Fruit fly (Drosophila melanogaster) whole organism, embryonic: ENCODE results near the gene CG4613.

Experiments
- Aef1 ChIP-seq: fragments of 200-800 bp; sonication (Bioruptor generic); IDR thresholded peaks from 3 replicates; pipeline ENCODE4 v1.3.6; 2022; ENCODE audit warnings: missing biosample characterization, missing genetic modification characterization
- Bgb ChIP-seq: fragments of 200-800 bp; sonication (Bioruptor generic); IDR thresholded peaks from 2 replicates; pipeline ENCODE4 v1.3.6; 2022; ENCODE audit warnings: missing biosample characterization, missing genetic modification characterization; ENCODE audit not compliant: partially characterized antibody
- Bteb2 ChIP-seq: fragments of 200-800 bp; sonication (Bioruptor generic); optimal IDR thresholded peaks from 2 replicates; lab custom pipeline; 2016; ENCODE audit warnings: missing biosample characterization, missing genetic modification characterization
- CG10543 ChIP-seq: fragments of 200-800 bp; sonication (Bioruptor generic); optimal IDR thresholded peaks from 3 replicates; lab custom pipeline; 2017; ENCODE audit warnings: missing biosample characterization, mild to moderate bottlenecking, missing genetic modification characterization, moderate library complexity
- CG11723 ChIP-seq: fragments of 200-800 bp; sonication (Bioruptor generic); optimal IDR thresholded peaks from 2 replicates; lab custom pipeline; 2017; ENCODE audit warnings: missing biosample characterization, mild to moderate bottlenecking, missing genetic modification characterization
- CG12155 ChIP-seq: fragments of 200-800 bp; sonication (Bioruptor generic); optimal IDR thresholded peaks from 3 replicates; lab custom pipeline; 2016; ENCODE audit warnings: missing biosample characterization, missing genetic modification characterization
- CG13123 ChIP-seq: fragments of 200-800 bp; sonication (Bioruptor generic); optimal IDR thresholded peaks from 2 replicates; lab custom pipeline; 2016; ENCODE audit warnings: missing biosample characterization, missing genetic modification characterization
- CG16815 ChIP-seq: fragments of 200-800 bp; sonication (Bioruptor generic); optimal IDR thresholded peaks from 3 replicates; lab custom pipeline; 2017; ENCODE audit warnings: missing biosample characterization, mild to moderate bottlenecking, missing genetic modification characterization
- CG17359 ChIP-seq: fragments of 200-800 bp; sonication (Bioruptor generic); optimal IDR thresholded peaks from 3 replicates; lab custom pipeline; 2018; ENCODE audit warnings: missing biosample characterization, mild to moderate bottlenecking, missing genetic modification characterization, moderate library complexity
- CG2199 ChIP-seq: fragments of 200-800 bp; sonication (Bioruptor generic); IDR thresholded peaks from 3 replicates; pipeline ENCODE4 v1.3.6; 2022; ENCODE audit warnings: missing biosample characterization, missing genetic modification characterization
- CG31441 ChIP-seq: fragments of 200-800 bp; sonication (Bioruptor generic); IDR thresholded peaks from 2 replicates; pipeline ENCODE4 v1.3.6; 2022; ENCODE audit warnings: missing biosample characterization, missing genetic modification characterization
- CG32532 ChIP-seq: fragments of 200-800 bp; sonication (Bioruptor generic); IDR thresholded peaks from 2 replicates; pipeline ENCODE4 v1.3.6; 2022; ENCODE audit warnings: missing biosample characterization, missing genetic modification characterization
- CG3847 ChIP-seq: fragments of 200-800 bp; sonication (Bioruptor generic); IDR thresholded peaks from 2 replicates; pipeline ENCODE4 v1.3.6; 2022; ENCODE audit warnings: missing biosample characterization, missing genetic modification characterization
- CG4360 ChIP-seq: fragments of 200-800 bp; sonication (Bioruptor generic); IDR thresholded peaks from 2 replicates; pipeline ENCODE4 v1.3.6; 2022; ENCODE audit warnings: missing biosample characterization, missing genetic modification characterization
- CG4854 ChIP-seq: fragments of 200-800 bp; sonication (Bioruptor generic); optimal IDR thresholded peaks from 2 replicates; lab custom pipeline; 2016; ENCODE audit warnings: missing biosample characterization, missing genetic modification characterization, inconsistent platforms
- CG7271 ChIP-seq: fragments of 200-800 bp; sonication (Bioruptor generic); optimal IDR thresholded peaks from 2 replicates; lab custom pipeline; 2018; ENCODE audit warnings: missing biosample characterization, mild to moderate bottlenecking, missing genetic modification characterization, moderate library complexity
- CG8290 ChIP-seq, 3 experiments: fragments of 200-800 bp; sonication (Bioruptor generic); optimal IDR thresholded peaks; 2 replicates each; lab custom pipeline; 2016 to 2019; ENCODE audit warnings: missing biosample characterization in 3 of 3, missing genetic modification characterization in 3 of 3, mild to moderate bottlenecking in 2 of 3, moderate library complexity in 1 of 3
- CTCF ChIP-seq: fragments of 200-800 bp; sonication (Bioruptor generic); optimal IDR thresholded peaks from 2 replicates; lab custom pipeline; 2017; ENCODE audit warnings: missing biosample characterization, mild to moderate bottlenecking, missing genetic modification characterization, moderate library complexity
- D19A ChIP-seq: fragments of 200-800 bp; optimal IDR thresholded peaks from 3 replicates; lab custom pipeline; 2019; ENCODE audit warnings: missing biosample characterization, mild to moderate bottlenecking, missing genetic modification characterization, moderate library complexity
- E2f2 ChIP-seq: fragments of 200-800 bp; sonication (Bioruptor generic); IDR thresholded peaks from 2 replicates; pipeline ENCODE4 v1.3.6; 2022; ENCODE audit warnings: missing biosample characterization, missing genetic modification characterization
- Hr3 ChIP-seq: fragments of 200-800 bp; sonication (Bioruptor generic); optimal IDR thresholded peaks from 3 replicates; lab custom pipeline; 2016; ENCODE audit warnings: missing biosample characterization, missing genetic modification characterization
- Jarid2 ChIP-seq: fragments of 200-800 bp; sonication (Bioruptor generic); optimal IDR thresholded peaks from 3 replicates; lab custom pipeline; 2017; ENCODE audit warnings: mild to moderate bottlenecking, missing biosample characterization, missing genetic modification reagents, missing genetic modification characterization
- Kr ChIP-seq: fragments of 200-800 bp; sonication (Bioruptor generic); optimal IDR thresholded peaks from 2 replicates; lab custom pipeline; 2017; ENCODE audit warnings: missing biosample characterization, mild to moderate bottlenecking, missing genetic modification characterization
- Med ChIP-seq: fragments of 200-800 bp; sonication (Bioruptor generic); peaks from one replicate; lab custom pipeline; 2016; ENCODE audit warnings: missing biosample characterization, missing genetic modification characterization, mild to moderate bottlenecking, inconsistent platforms, moderate library complexity
- Rx ChIP-seq: fragments of 200-800 bp; sonication (Bioruptor generic); IDR thresholded peaks from 2 replicates; pipeline ENCODE4 v1.3.6; 2022; ENCODE audit warnings: missing biosample characterization, missing genetic modification characterization
- al ChIP-seq: fragments of 200-800 bp; sonication (Bioruptor generic); IDR thresholded peaks from 2 replicates; pipeline ENCODE4 v1.3.6; 2022; ENCODE audit warnings: missing biosample characterization, missing genetic modification characterization
- cato ChIP-seq: fragments of 200-800 bp; sonication (Bioruptor generic); optimal IDR thresholded peaks from 2 replicates; lab custom pipeline; 2016; ENCODE audit warnings: missing biosample characterization, missing genetic modification characterization, borderline replicate concordance
- caup ChIP-seq: fragments of 200-800 bp; sonication (Bioruptor generic); optimal IDR thresholded peaks from 3 replicates; lab custom pipeline; 2017; ENCODE audit warnings: missing biosample characterization, mild to moderate bottlenecking, missing genetic modification characterization, moderate library complexity; ENCODE audit not compliant: severe bottlenecking
- chif ChIP-seq, 2 experiments: fragments of 200-800 bp; sonication (Bioruptor generic); optimal IDR thresholded peaks; 3 replicates each; lab custom pipeline; 2016; ENCODE audit warnings: missing biosample characterization in 2 of 2, missing genetic modification characterization in 2 of 2
- danr ChIP-seq: fragments of 200-800 bp; sonication (Bioruptor generic); IDR thresholded peaks from 2 replicates; pipeline ENCODE4 v1.3.6; 2022; ENCODE audit warnings: missing biosample characterization, missing genetic modification characterization
- dysf ChIP-seq: fragments of 200-800 bp; sonication (Bioruptor generic); IDR thresholded peaks from 3 replicates; pipeline ENCODE4 v1.3.6; 2022; ENCODE audit warnings: missing biosample characterization, missing genetic modification characterization
- grau ChIP-seq: fragments of 200-800 bp; optimal IDR thresholded peaks from 3 replicates; lab custom pipeline; 2019; ENCODE audit warnings: missing biosample characterization, mild to moderate bottlenecking, missing genetic modification characterization, moderate library complexity
- gsb-n ChIP-seq: fragments of 200-800 bp; sonication (Bioruptor generic); optimal IDR thresholded peaks from 3 replicates; lab custom pipeline; 2018; ENCODE audit warnings: missing biosample characterization, mild to moderate bottlenecking, missing genetic modification characterization
- hb ChIP-seq: fragments of 200-800 bp; sonication (Bioruptor generic); IDR thresholded peaks from 3 replicates; pipeline ENCODE4 v1.3.6; 2022; ENCODE audit warnings: missing biosample characterization, missing genetic modification characterization; ENCODE audit not compliant: partially characterized antibody
- jing ChIP-seq: fragments of 200-800 bp; sonication (Bioruptor generic); optimal IDR thresholded peaks from 2 replicates; lab custom pipeline; 2018; ENCODE audit warnings: missing biosample characterization, mild to moderate bottlenecking, missing genetic modification characterization
- kay ChIP-seq: fragments of 200-800 bp; sonication (Bioruptor generic); optimal IDR thresholded peaks from 2 replicates; lab custom pipeline; 2016; ENCODE audit warnings: missing biosample characterization, missing genetic modification characterization
- lola ChIP-seq, 3 experiments: fragments of >200 bp in 2 of 3; fragments of 200-800 bp in 1 of 3; sonication (Bioruptor generic) in 1 of 3; optimal IDR thresholded peaks; 2 replicates each; lab custom pipeline; 2017 to 2019; ENCODE audit warnings: missing biosample characterization in 3 of 3, missing genetic modification characterization in 3 of 3, mild to moderate bottlenecking in 1 of 3, moderate library complexity in 1 of 3
- onecut ChIP-seq: fragments of 200-800 bp; sonication (Bioruptor generic); IDR thresholded peaks from 2 replicates; pipeline ENCODE4 v1.3.6; 2022; ENCODE audit warnings: missing biosample characterization, missing genetic modification characterization
- pan ChIP-seq, 4 experiments: fragments of >200 bp in 3 of 4; fragments of 200-800 bp in 1 of 4; sonication (Bioruptor generic) in 1 of 4; optimal IDR thresholded peaks in 3 of 4; IDR thresholded peaks in 1 of 4; 2 replicates each; pipeline versions ENCODE4 v1.3.6 to Lab custom; 2017 to 2022; ENCODE audit warnings: missing biosample characterization in 2 of 4, missing genetic modification characterization in 2 of 4, mixed read lengths in 1 of 4
- pb ChIP-seq: fragments of 200-800 bp; sonication (Bioruptor generic); optimal IDR thresholded peaks from 3 replicates; lab custom pipeline; 2016; ENCODE audit warnings: missing biosample characterization, missing genetic modification characterization
- phol ChIP-seq: fragments of 200-800 bp; sonication (Bioruptor generic); optimal IDR thresholded peaks from 3 replicates; lab custom pipeline; 2018; ENCODE audit warnings: missing biosample characterization, mild to moderate bottlenecking, missing genetic modification characterization, moderate library complexity
- pzg ChIP-seq: fragments of 200-800 bp; sonication (Bioruptor generic); optimal IDR thresholded peaks from 3 replicates; lab custom pipeline; 2018; ENCODE audit warnings: missing biosample characterization, mild to moderate bottlenecking, missing genetic modification characterization, moderate library complexity
- ro ChIP-seq: fragments of 200-800 bp; sonication (Bioruptor generic); IDR thresholded peaks from 2 replicates; pipeline ENCODE4 v1.3.6; 2022; ENCODE audit warnings: missing biosample characterization, missing genetic modification characterization
- schlank ChIP-seq: fragments of 200-800 bp; sonication (Bioruptor generic); optimal IDR thresholded peaks from 2 replicates; lab custom pipeline; 2018; ENCODE audit warnings: missing biosample characterization, mild to moderate bottlenecking, missing genetic modification characterization
- sens ChIP-seq: fragments of 200-800 bp; sonication (Bioruptor generic); peaks from one replicate; lab custom pipeline; 2016; ENCODE audit warnings: missing biosample characterization, missing genetic modification characterization
- sqz ChIP-seq: fragments of 200-800 bp; sonication (Bioruptor generic); optimal IDR thresholded peaks from 3 replicates; lab custom pipeline; 2018; ENCODE audit warnings: missing biosample characterization, mild to moderate bottlenecking, missing genetic modification characterization
- tgo ChIP-seq: fragments of 200-800 bp; sonication (Bioruptor generic); IDR thresholded peaks from 3 replicates; pipeline ENCODE4 v1.3.6; 2022; ENCODE audit warnings: missing biosample characterization, missing genetic modification characterization
- unc-4 ChIP-seq: fragments of 200-800 bp; sonication (Bioruptor generic); IDR thresholded peaks from 2 replicates; pipeline ENCODE4 v1.3.6; 2022; ENCODE audit warnings: missing biosample characterization, missing genetic modification characterization; ENCODE audit not compliant: partially characterized antibody

The CG4613 gene

DNA sequence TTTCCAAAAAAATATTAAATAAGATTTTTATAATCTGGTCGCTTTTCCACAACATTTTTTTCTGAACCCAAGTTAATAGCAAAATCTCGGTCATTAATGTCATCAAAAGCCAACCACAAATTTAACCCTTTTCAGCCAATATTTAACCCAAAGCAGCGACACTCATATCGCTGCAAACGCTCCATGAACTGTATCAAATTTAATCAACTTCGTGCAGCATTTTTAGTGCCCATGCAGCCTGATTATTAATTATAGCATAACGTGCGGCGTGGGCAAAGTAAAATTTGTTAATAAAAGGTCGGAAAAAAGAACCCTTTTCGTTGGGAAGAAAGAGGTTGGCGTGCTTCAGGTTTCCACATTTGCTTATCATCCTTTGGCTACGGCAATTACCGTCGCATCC is 42.0 kb upstream of the CG4613 start:
- TF ChIP-seq gsb-n (tag; lab: Kevin White, UChicago), result peak; percentile 30
- TF ChIP-seq Bteb2 (GFP tag; lab: Kevin White, UChicago), result no peak
- peak; percentile 91 for TF ChIP-seq CG2199 (GFP tag; lab: Robert Waterston, UW)
- TF ChIP-seq dysf, result no peak

DNA sequence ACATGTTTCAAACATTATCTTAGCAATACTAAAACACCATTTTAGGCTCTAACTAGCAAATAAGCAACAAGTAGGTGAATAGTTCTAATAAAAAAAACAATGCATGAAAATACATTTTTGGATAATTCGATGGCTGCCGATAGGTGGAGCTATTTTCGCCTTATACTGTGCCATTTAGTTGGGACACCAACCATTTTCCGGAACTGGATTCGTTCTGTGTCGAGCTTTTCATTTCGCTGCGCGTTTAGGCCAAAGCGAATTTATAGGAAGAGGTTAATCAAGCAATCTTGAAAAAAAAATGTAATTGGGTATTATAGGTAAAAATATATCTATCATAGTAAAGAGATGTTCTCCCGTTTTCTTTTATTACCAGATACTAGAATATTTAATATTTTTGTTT is 41.2 kb upstream of the CG4613 start:
- TF ChIP-seq chif (GFP tag; optimal IDR thresholded peaks at IDR 0.05; lab: Kevin White, UChicago), result peak in 1 of 2 experiments; percentile 6
- TF ChIP-seq Jarid2, result no peak
- TF ChIP-seq CG4854 (GFP tag; lab: Kevin White, UChicago), result no peak
- TF ChIP-seq Hr3 (GFP tag; lab: Kevin White, UChicago), result no peak
- TF ChIP-seq CG3847 (GFP tag; lab: Robert Waterston, UW), result no peak
- TF ChIP-seq lola (GFP tag; optimal IDR thresholded peaks at IDR 0.05; lab: Kevin White, UChicago), result no peak
- TF ChIP-seq CG8290 (GFP tag; optimal IDR thresholded peaks at IDR 0.05; lab: Kevin White, UChicago), result peak; percentile 22
- peak in 1 of 2 experiments; percentile 53 for TF ChIP-seq CG8290 (tag; optimal IDR thresholded peaks at IDR 0.05; lab: Kevin White, UChicago)
- peak; percentile 96 for TF ChIP-seq CTCF
- no peak for TF ChIP-seq CG13123 (GFP tag; lab: Kevin White, UChicago)
- TF ChIP-seq phol (tag; lab: Kevin White, UChicago), result no peak
- no peak for TF ChIP-seq cato (GFP tag; lab: Kevin White, UChicago)
- TF ChIP-seq caup (GFP tag; lab: Kevin White, UChicago), result no peak
- no peak for TF ChIP-seq CG7271 (tag; lab: Kevin White, UChicago)
- no peak for TF ChIP-seq hb (GFP tag; lab: Robert Waterston, UW)
- TF ChIP-seq CG10543, result no peak
- 0 out of 2 replicates have a peak, but pooled peaks have one; percentile 25 for TF ChIP-seq E2f2 (GFP tag; lab: Robert Waterston, UW)
- peak; percentile 68 for TF ChIP-seq sqz
- no peak for TF ChIP-seq dysf
- TF ChIP-seq CG16815 (GFP tag; lab: Kevin White, UChicago), result no peak
- no peak for TF ChIP-seq Aef1 (GFP tag; lab: Robert Waterston, UW)
- TF ChIP-seq ro (GFP tag; lab: Robert Waterston, UW), result no peak
- no peak for TF ChIP-seq pb (GFP tag; lab: Kevin White, UChicago)
- TF ChIP-seq Kr (GFP tag; lab: Kevin White, UChicago), result peak; percentile 72
- TF ChIP-seq pzg, result peak; percentile 8
- TF ChIP-seq Bgb (GFP tag; lab: Robert Waterston, UW), result peak; percentile 16; the same call in 1 of the 2 replicates
- no peak for TF ChIP-seq kay
- TF ChIP-seq CG17359 (tag; lab: Kevin White, UChicago), result peak; percentile 46
- TF ChIP-seq Med (GFP tag; lab: Kevin White, UChicago), result peak; percentile 69
- TF ChIP-seq schlank (tag; lab: Kevin White, UChicago), result no peak
- peak; percentile 57; the same call in 1 of the 2 replicates for TF ChIP-seq CG32532 (GFP tag; lab: Robert Waterston, UW)
- no peak for TF ChIP-seq CG11723 (GFP tag; lab: Kevin White, UChicago)
- TF ChIP-seq pan (optimal IDR thresholded peaks at IDR 0.05; lab: Kevin White, UChicago), result no peak
- no peak for TF ChIP-seq pan (GFP tag; optimal IDR thresholded peaks at IDR 0.05 in 1 of 2, IDR thresholded peaks at IDR 0.05 in 1 of 2)
- no peak for TF ChIP-seq tgo (GFP tag; lab: Robert Waterston, UW)
- peak; percentile 89 for TF ChIP-seq CG2199 (GFP tag; lab: Robert Waterston, UW)
- no peak for TF ChIP-seq CG4360 (GFP tag; lab: Robert Waterston, UW)
- no peak for TF ChIP-seq CG31441 (GFP tag; lab: Robert Waterston, UW)
- no peak for TF ChIP-seq al (GFP tag; lab: Robert Waterston, UW)
- no peak for TF ChIP-seq danr (GFP tag; lab: Robert Waterston, UW)
- no peak for TF ChIP-seq jing
- no peak for TF ChIP-seq onecut (GFP tag; lab: Robert Waterston, UW)
- peak; percentile 12 for TF ChIP-seq grau (tag; lab: Kevin White, UChicago)
- TF ChIP-seq sens (GFP tag; lab: Kevin White, UChicago), result peak; percentile 51
- no peak for TF ChIP-seq unc-4 (GFP tag; lab: Robert Waterston, UW)
- TF ChIP-seq CG12155 (GFP tag; lab: Kevin White, UChicago), result no peak
- no peak for TF ChIP-seq Rx (GFP tag; lab: Robert Waterston, UW)
- TF ChIP-seq D19A (tag; lab: Kevin White, UChicago), result no peak
